Fruit fly (Drosophila melanogaster): ENCODE data around the gene Prp4k.

Gene Prp4k

DNA sequence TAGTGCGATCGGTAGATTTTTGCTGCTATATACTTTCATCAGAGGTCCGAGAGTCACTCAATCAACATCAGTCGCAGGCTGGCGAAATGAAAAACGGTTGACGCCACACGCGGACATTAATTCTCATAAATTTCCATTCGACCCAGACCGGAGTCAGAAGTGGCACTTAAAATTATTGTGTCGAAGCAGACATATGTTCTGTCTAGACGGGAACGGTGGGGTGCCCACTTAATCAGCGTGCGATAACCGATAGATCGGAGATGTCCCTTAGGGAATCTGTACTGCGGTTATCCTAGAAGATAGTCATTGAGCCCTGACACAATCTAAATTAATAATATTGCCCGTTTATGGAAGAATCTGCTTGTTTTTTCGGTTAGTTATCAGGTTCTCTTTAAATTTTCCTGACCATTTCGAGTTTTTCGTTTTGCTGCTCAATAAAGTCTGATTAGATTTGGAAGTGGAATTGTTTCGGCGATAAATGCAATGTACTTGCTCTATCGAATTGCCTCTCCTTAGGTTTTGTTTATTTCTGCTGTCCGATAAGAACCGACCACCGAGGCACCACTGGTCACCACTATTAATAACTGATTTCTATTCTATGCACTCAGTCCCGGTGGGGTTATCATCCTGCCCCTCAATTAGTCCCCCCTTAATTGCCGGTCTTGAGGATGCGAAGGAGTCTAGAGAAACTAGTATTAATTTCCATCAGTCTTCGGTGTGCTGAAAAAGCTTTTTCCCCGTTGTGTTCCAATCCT, 49.2 kb downstream of the Prp4k start:
- TF ChIP-seq CG13424 (tag; optimal IDR thresholded peaks at IDR 0.05): no peak
- no peak for TF ChIP-seq CG6765 (GFP tag; optimal IDR thresholded peaks at IDR 0.05)
- TF ChIP-seq CG7745 (tag; optimal IDR thresholded peaks at IDR 0.05): peak; percentile 69
- 0 out of 3 replicates have a peak, but pooled peaks have one; percentile 24 for TF ChIP-seq vnd (GFP tag; IDR thresholded peaks at IDR 0.05; ENCODE audit: partially characterized antibody)
- TF ChIP-seq ci (GFP tag; IDR thresholded peaks at IDR 0.05): 0 out of 3 replicates have a peak, but pooled peaks have one; percentile 18
- TF ChIP-seq sd (tag; optimal IDR thresholded peaks at IDR 0.05): peak; percentile 33
- TF ChIP-seq chinmo (GFP tag; IDR thresholded peaks at IDR 0.05; ENCODE audit: partially characterized antibody): 0 out of 4 replicates have a peak, but pooled peaks have one; percentile 63
- peak; percentile 86 for TF ChIP-seq grn (GFP tag; optimal IDR thresholded peaks at IDR 0.05)
- TF ChIP-seq exex (tag; optimal IDR thresholded peaks at IDR 0.05): peak; percentile 82
- TF ChIP-seq GATAe (GFP tag; conservative IDR thresholded peaks at IDR 0.05): peak; percentile 39; the same call in 1 of the 2 replicates
- peak; percentile 84 for TF ChIP-seq sug (tag; optimal IDR thresholded peaks at IDR 0.05)
- TF ChIP-seq CG12769 (tag; optimal IDR thresholded peaks at IDR 0.05): peak; percentile 2
- TF ChIP-seq CG34376 (GFP tag; optimal IDR thresholded peaks at IDR 0.05): peak; percentile 45
- peak; percentile 69 for TF ChIP-seq sens (GFP tag)
- no peak for TF ChIP-seq CG10979 (tag; optimal IDR thresholded peaks at IDR 0.05)
- peak; percentile 68 for TF ChIP-seq mirr (GFP tag; optimal IDR thresholded peaks at IDR 0.05)
- TF ChIP-seq Med (GFP tag): peak; percentile 64
- TF ChIP-seq lola (GFP tag; optimal IDR thresholded peaks at IDR 0.05): peak in 1 of 3 experiments; percentile 1
- no peak for TF ChIP-seq Nf-YC (tag; optimal IDR thresholded peaks at IDR 0.05)
- TF ChIP-seq insv (GFP tag; optimal IDR thresholded peaks at IDR 0.05): peak in 1 of 2 experiments; percentile 83
- TF ChIP-seq CG14965 (GFP tag; optimal IDR thresholded peaks at IDR 0.05; ENCODE audit: borderline replicate concordance): no peak
- TF ChIP-seq jigr1 (GFP tag; IDR thresholded peaks at IDR 0.05): no peak
- peak; percentile 79 for TF ChIP-seq zen (tag; optimal IDR thresholded peaks at IDR 0.05)
- TF ChIP-seq twi (tag; optimal IDR thresholded peaks at IDR 0.05): peak; percentile 88

DNA sequence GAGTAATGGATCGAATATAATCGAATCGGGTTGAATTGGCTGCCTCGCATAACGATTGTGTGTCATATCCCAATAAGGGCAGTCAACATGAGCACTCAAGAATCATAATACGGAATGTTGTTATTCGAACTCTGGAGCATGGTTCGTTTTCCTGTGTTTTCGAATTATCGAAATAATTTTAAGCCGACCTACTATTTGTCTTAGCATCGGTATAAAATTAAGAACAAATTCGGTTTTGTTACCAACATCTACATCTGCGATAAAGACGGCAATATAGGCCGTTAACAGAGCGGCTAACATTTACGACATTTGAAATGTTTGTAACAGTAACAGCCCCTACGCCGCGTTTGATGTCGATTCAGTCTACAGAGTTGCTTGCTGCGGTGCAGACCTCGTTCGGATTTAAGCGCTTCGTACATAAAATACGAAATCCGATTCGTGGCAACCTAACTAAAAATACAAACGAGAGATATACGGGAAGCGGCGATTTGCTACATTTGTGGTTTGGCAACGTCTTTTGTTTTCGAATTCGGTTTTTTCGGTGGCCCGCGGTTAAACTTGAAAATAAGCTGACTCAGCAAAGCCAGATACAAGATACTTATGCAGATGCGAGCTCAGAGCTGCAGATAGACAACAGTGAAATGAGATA, 50.7 kb downstream of the Prp4k start:
- no peak for TF ChIP-seq pho (GFP tag; optimal IDR thresholded peaks at IDR 0.05)
- no peak for TF ChIP-seq CG17829 (tag; optimal IDR thresholded peaks at IDR 0.05)
- no peak for TF ChIP-seq lilli (GFP tag; optimal IDR thresholded peaks at IDR 0.05)
- TF ChIP-seq insv (GFP tag; optimal IDR thresholded peaks at IDR 0.05): peak in 1 of 2 experiments; percentile 46
- TF ChIP-seq CG11504 (tag; optimal IDR thresholded peaks at IDR 0.05): peak; percentile 34
- no peak for TF ChIP-seq CG14441 (GFP tag; IDR thresholded peaks at IDR 0.05)
- TF ChIP-seq sob (GFP tag; IDR thresholded peaks at IDR 0.05): peak; percentile 43; the same call in 1 of the 2 replicates
- TF ChIP-seq Nf-YB (GFP tag; optimal IDR thresholded peaks at IDR 0.05): no peak
- peak; percentile 60 for TF ChIP-seq sug (tag; optimal IDR thresholded peaks at IDR 0.05)
- TF ChIP-seq chinmo (GFP tag; IDR thresholded peaks at IDR 0.05; ENCODE audit: partially characterized antibody): peak; percentile 95; the same call in 3 of the 4 replicates
- peak; percentile 67 for TF ChIP-seq chm (GFP tag; IDR thresholded peaks at IDR 0.05)
- TF ChIP-seq Vsx1 (GFP tag; optimal IDR thresholded peaks at IDR 0.05): no peak
- TF ChIP-seq pros (GFP tag; optimal IDR thresholded peaks at IDR 0.05): peak; percentile 29
- TF ChIP-seq stwl (tag; optimal IDR thresholded peaks at IDR 0.05): peak; percentile 27
- peak; percentile 30 for TF ChIP-seq PHDP (tag; optimal IDR thresholded peaks at IDR 0.05)
- TF ChIP-seq bowl (GFP tag; IDR thresholded peaks at IDR 0.05): 0 out of 2 replicates have a peak, but pooled peaks have one; percentile 13
- TF ChIP-seq gro (GFP tag; optimal IDR thresholded peaks at IDR 0.05): peak; percentile 61
- no peak for TF ChIP-seq CTCF (GFP tag; optimal IDR thresholded peaks at IDR 0.05)
- TF ChIP-seq CG12155 (GFP tag; optimal IDR thresholded peaks at IDR 0.05): no peak
- TF ChIP-seq CG17568 (GFP tag; optimal IDR thresholded peaks at IDR 0.05): peak; percentile 19
- no peak for TF ChIP-seq CG6854 (GFP tag; optimal IDR thresholded peaks at IDR 0.05)
- TF ChIP-seq vvl (GFP tag; IDR thresholded peaks at IDR 0.05): peak; percentile 60; the same call in 1 of the 2 replicates
- peak; percentile 24; the same call in 1 of the 2 replicates for TF ChIP-seq Rfx (GFP tag; IDR thresholded peaks at IDR 0.05)
- TF ChIP-seq CG14710 (tag; optimal IDR thresholded peaks at IDR 0.05): no peak
- peak; percentile 8 for TF ChIP-seq caup (GFP tag; optimal IDR thresholded peaks at IDR 0.05; ENCODE audit: severe bottlenecking)
- no peak for TF ChIP-seq Fer2 (tag; optimal IDR thresholded peaks at IDR 0.05)

Measured in whole organism, embryonic.